Worm (Caenorhabditis elegans) whole organism, L3 larva: ENCODE data around the gene C16C8.5.

ENCODE experiments used
- R02D3.7 ChIP-seq: fragments of 150-350 bp; optimal IDR thresholded peaks from 2 replicates; lab custom pipeline; 2014; ENCODE audit warnings: missing biosample characterization, missing genetic modification characterization
- ZK546.5 ChIP-seq: sonication (generic microtip); optimal IDR thresholded peaks from 2 replicates; lab custom pipeline; 2017; ENCODE audit warnings: missing biosample characterization, missing genetic modification characterization
- ama-1 ChIP-seq: fragments of 150-350 bp; optimal IDR thresholded peaks from 2 replicates; lab custom pipeline; 2018
- ceh-16 ChIP-seq: sonication (generic microtip); optimal IDR thresholded peaks from 2 replicates; lab custom pipeline; 2017; ENCODE audit warnings: missing biosample characterization, missing genetic modification characterization
- ceh-28 ChIP-seq: fragments of 150-350 bp; optimal IDR thresholded peaks from 2 replicates; lab custom pipeline; 2014; ENCODE audit warnings: missing biosample characterization, missing genetic modification reagents, missing genetic modification characterization
- ceh-9 ChIP-seq: sonication (generic microtip); optimal IDR thresholded peaks from 2 replicates; lab custom pipeline; 2018; ENCODE audit warnings: missing biosample characterization, missing genetic modification characterization
- daf-12 ChIP-seq: fragments of 150-350 bp; optimal IDR thresholded peaks from 2 replicates; lab custom pipeline; 2014; ENCODE audit warnings: missing biosample characterization, missing genetic modification reagents, missing genetic modification characterization
- egl-27 ChIP-seq: sonication (generic microtip); optimal IDR thresholded peaks from 4 replicates; lab custom pipeline; 2017; ENCODE audit warnings: missing biosample characterization, missing genetic modification reagents, missing genetic modification characterization
- egl-5 ChIP-seq: fragments of 150-350 bp; optimal IDR thresholded peaks from 2 replicates; lab custom pipeline; 2017; ENCODE audit warnings: missing biosample characterization, missing genetic modification reagents, missing genetic modification characterization, inconsistent platforms
- elt-2 ChIP-seq: sonication (generic microtip); optimal IDR thresholded peaks from 2 replicates; lab custom pipeline; 2016; ENCODE audit warnings: missing genetic modification reagents, mild to moderate bottlenecking, missing genetic modification characterization, missing compliant biosample characterization
- elt-3 ChIP-seq, 3 experiments: fragments of 150-350 bp in 1 of 3; sonication (generic microtip) in 2 of 3; optimal IDR thresholded peaks; 2 replicates in 2 of 3; 4 replicates in 1 of 3; lab custom pipeline; 2014 to 2017; ENCODE audit warnings: missing biosample characterization in 3 of 3, missing genetic modification characterization in 3 of 3
- fkh-10 ChIP-seq: sonication (generic microtip); optimal IDR thresholded peaks from 2 replicates; lab custom pipeline; 2017; ENCODE audit warnings: missing biosample characterization, missing genetic modification reagents, missing genetic modification characterization
- fkh-2 ChIP-seq: fragments of 150-350 bp; optimal IDR thresholded peaks from 2 replicates; lab custom pipeline; 2014; ENCODE audit warnings: missing biosample characterization, missing genetic modification reagents, missing genetic modification characterization
- fos-1 ChIP-seq: fragments of 150-350 bp; optimal IDR thresholded peaks from 2 replicates; lab custom pipeline; 2014; ENCODE audit warnings: missing biosample characterization, missing genetic modification characterization
- hmg-11 ChIP-seq: sonication (generic microtip); optimal IDR thresholded peaks from 2 replicates; lab custom pipeline; 2016; ENCODE audit warnings: missing genetic modification characterization, missing compliant biosample characterization
- jun-1 ChIP-seq: fragments of 150-350 bp; optimal IDR thresholded peaks from 2 replicates; lab custom pipeline; 2014; ENCODE audit warnings: missing biosample characterization, missing genetic modification reagents, missing genetic modification characterization
- lin-15B ChIP-seq: fragments of 150-350 bp; optimal IDR thresholded peaks from 2 replicates; lab custom pipeline; 2014; ENCODE audit warnings: missing biosample characterization, missing genetic modification characterization
- lin-39 ChIP-seq: fragments of 150-350 bp; optimal IDR thresholded peaks from 2 replicates; lab custom pipeline; 2018; ENCODE audit warnings: missing biosample characterization, missing genetic modification reagents, missing genetic modification characterization
- lsy-12 ChIP-seq: sonication (generic microtip); optimal IDR thresholded peaks from 2 replicates; lab custom pipeline; 2016; ENCODE audit warnings: mild to moderate bottlenecking, missing genetic modification characterization, missing compliant biosample characterization
- mdl-1 ChIP-seq: fragments of 150-350 bp; optimal IDR thresholded peaks from 2 replicates; lab custom pipeline; 2014; ENCODE audit warnings: missing biosample characterization, missing genetic modification characterization
- nfya-1 ChIP-seq: sonication (generic microtip); optimal IDR thresholded peaks from 2 replicates; lab custom pipeline; 2017; ENCODE audit warnings: missing genetic modification characterization, mild to moderate bottlenecking, missing compliant biosample characterization, antibody characterized with exemption, moderate library complexity; ENCODE audit not compliant: insufficient read depth
- nhr-11 ChIP-seq: fragments of 150-350 bp; optimal IDR thresholded peaks from 2 replicates; lab custom pipeline; 2014; ENCODE audit warnings: missing biosample characterization, missing genetic modification characterization
- nhr-12 ChIP-seq: fragments of 150-350 bp; optimal IDR thresholded peaks from 2 replicates; lab custom pipeline; 2014; ENCODE audit warnings: missing biosample characterization, missing genetic modification characterization
- nhr-23 ChIP-seq: fragments of 150-350 bp; optimal IDR thresholded peaks from 2 replicates; lab custom pipeline; 2014; ENCODE audit warnings: missing biosample characterization, missing genetic modification reagents, missing genetic modification characterization
- nhr-28 ChIP-seq: fragments of 150-350 bp; optimal IDR thresholded peaks from 2 replicates; lab custom pipeline; 2014; ENCODE audit warnings: missing biosample characterization, missing genetic modification characterization
- nhr-43 ChIP-seq: sonication (generic microtip); optimal IDR thresholded peaks from 2 replicates; lab custom pipeline; 2016; ENCODE audit warnings: mild to moderate bottlenecking, missing genetic modification characterization, missing compliant biosample characterization; ENCODE audit not compliant: poor library complexity, severe bottlenecking
- nhr-67 ChIP-seq: fragments of 150-350 bp; optimal IDR thresholded peaks from 2 replicates; lab custom pipeline; 2014; ENCODE audit warnings: missing biosample characterization, missing genetic modification characterization
- nhr-76 ChIP-seq: fragments of 150-350 bp; sonication (generic microtip); optimal IDR thresholded peaks from 5 replicates; lab custom pipeline; 2014; ENCODE audit warnings: missing biosample characterization, missing genetic modification characterization
- nhr-77 ChIP-seq: fragments of 150-350 bp; optimal IDR thresholded peaks from 2 replicates; lab custom pipeline; 2014; ENCODE audit warnings: missing biosample characterization, missing genetic modification characterization
- pha-4 ChIP-seq: fragments of 150-350 bp; optimal IDR thresholded peaks from 2 replicates; lab custom pipeline; 2014; ENCODE audit warnings: missing biosample characterization, missing genetic modification reagents, missing genetic modification characterization
- pqm-1 ChIP-seq: fragments of 150-350 bp; optimal IDR thresholded peaks from 2 replicates; lab custom pipeline; 2017; ENCODE audit warnings: missing biosample characterization, missing genetic modification characterization, inconsistent platforms
- sea-2 ChIP-seq: fragments of 150-350 bp; sonication (generic microtip); optimal IDR thresholded peaks from 4 replicates; lab custom pipeline; 2014; ENCODE audit warnings: missing biosample characterization, missing genetic modification reagents, missing genetic modification characterization
- snpc-4 ChIP-seq: fragments of 150-350 bp; optimal IDR thresholded peaks from 2 replicates; lab custom pipeline; 2014; ENCODE audit warnings: missing biosample characterization, missing genetic modification characterization
- tbx-2 ChIP-seq: sonication (generic microtip); optimal IDR thresholded peaks from 2 replicates; lab custom pipeline; 2016; ENCODE audit warnings: mild to moderate bottlenecking, missing genetic modification characterization, missing compliant biosample characterization
- unc-39 ChIP-seq: sonication (generic microtip); optimal IDR thresholded peaks from 4 replicates; lab custom pipeline; 2017; ENCODE audit warnings: missing biosample characterization, missing genetic modification characterization
- unc-62 ChIP-seq: fragments of 150-350 bp; sonication (generic microtip); optimal IDR thresholded peaks from 4 replicates; lab custom pipeline; 2014; ENCODE audit warnings: missing biosample characterization, missing genetic modification reagents, missing genetic modification characterization
- ztf-11 ChIP-seq: fragments of 150-350 bp; optimal IDR thresholded peaks from 2 replicates; lab custom pipeline; 2014; ENCODE audit warnings: missing biosample characterization, missing genetic modification characterization
- ztf-4 ChIP-seq: fragments of 150-350 bp; optimal IDR thresholded peaks from 2 replicates; lab custom pipeline; 2014; ENCODE audit warnings: missing biosample characterization, missing genetic modification characterization

Gene C16C8.5

ce11 chrII:3441377-3441776 lies 3.8 kb downstream of the C16C8.5 start, which contains the start of gene C16C8.27:
Gene C16C8.27, plus strand, starts transcription at chrII:3441677.
- TF ChIP-seq nhr-28 (tag; lab: Kevin White, UChicago) (no peak), R02D3.7 (tag; lab: Kevin White, UChicago) (no peak), fkh-10 (GFP tag; lab: Kevin White, UChicago) (no peak), nhr-67 (tag; lab: Kevin White, UChicago) (no peak), daf-12 (tag; lab: Kevin White, UChicago) (no peak), nhr-11 (tag; lab: Kevin White, UChicago) (no peak), ztf-11 (tag; lab: Kevin White, UChicago) (no peak), nhr-77 (tag; lab: Kevin White, UChicago) (no peak), ceh-28 (tag; lab: Kevin White, UChicago) (no peak), egl-5 (tag; lab: Kevin White, UChicago) (no peak), nfya-1 (tag; lab: Kevin White, UChicago) (no peak), fos-1 (no peak)

ce11 chrII:3440641-3440926 lies 4.6 kb downstream of the C16C8.5 start, which contains the start of gene C16C8.17:
Gene C16C8.17, plus strand, starts transcription at chrII:3440827.
- no peak for TF ChIP-seq egl-27
- TF ChIP-seq fkh-10 (GFP tag; lab: Kevin White, UChicago) = no peak
- TF ChIP-seq snpc-4 = no peak
- TF ChIP-seq hmg-11 (tag; lab: Kevin White, UChicago) = no peak
- TF ChIP-seq ama-1 (lab: Kevin White, UChicago) = no peak
- TF ChIP-seq nhr-77 (tag; lab: Kevin White, UChicago) = no peak
- TF ChIP-seq mdl-1 (tag; lab: Kevin White, UChicago) = no peak
- TF ChIP-seq lin-39 (tag; lab: Kevin White, UChicago) = no peak
- TF ChIP-seq fos-1 = no peak
- no peak for TF ChIP-seq nhr-28 (tag; lab: Kevin White, UChicago)
- TF ChIP-seq nhr-12 (tag; lab: Kevin White, UChicago) = no peak
- no peak for TF ChIP-seq jun-1 (tag; lab: Kevin White, UChicago)
- no peak for TF ChIP-seq nhr-43
- TF ChIP-seq nhr-76 (tag; lab: Kevin White, UChicago) = no peak
- no peak for TF ChIP-seq nhr-67 (tag; lab: Kevin White, UChicago)
- no peak for TF ChIP-seq elt-3 (tag; optimal IDR thresholded peaks at IDR 0.05; lab: Kevin White, UChicago)
- TF ChIP-seq lin-15B (tag; lab: Kevin White, UChicago) = no peak
- TF ChIP-seq fkh-2 = no peak
- TF ChIP-seq tbx-2 (tag; lab: Kevin White, UChicago) = no peak

- TF ChIP-seq ceh-9 (tag; lab: Kevin White, UChicago) (no peak), ceh-28 (tag; lab: Kevin White, UChicago) (no peak), nhr-28 (tag; lab: Kevin White, UChicago) (no peak), lin-39 (tag; lab: Kevin White, UChicago) (no peak), lsy-12 (no peak), hmg-11 (tag; lab: Kevin White, UChicago) (no peak), pqm-1 (tag; lab: Kevin White, UChicago) (peak; percentile 57), jun-1 (tag; lab: Kevin White, UChicago) (no peak), fkh-10 (GFP tag; lab: Kevin White, UChicago) (no peak), nhr-23 (tag; lab: Kevin White, UChicago) (no peak), fkh-2 (no peak), R02D3.7 (tag; lab: Kevin White, UChicago) (no peak), pha-4 (no peak), ZK546.5 (tag; lab: Kevin White, UChicago) (no peak), egl-5 (tag; lab: Kevin White, UChicago) (no peak), elt-2 (tag; lab: Kevin White, UChicago) (peak; percentile 89), ama-1 (lab: Kevin White, UChicago) (no peak), ztf-4 (tag; lab: Kevin White, UChicago) (no peak), nhr-11 (tag; lab: Kevin White, UChicago) (no peak), snpc-4 (peak; percentile 57), elt-3 (tag; optimal IDR thresholded peaks at IDR 0.05; lab: Kevin White, UChicago) (no peak), fos-1 (no peak)
Observed at ce11 chrII:3439842-3440640, 5.1 kb downstream of the C16C8.5 start.

- TF ChIP-seq ceh-16 (tag; lab: Kevin White, UChicago) = no peak
- no peak for TF ChIP-seq mdl-1 (tag; lab: Kevin White, UChicago)
- no peak for TF ChIP-seq sea-2 (GFP tag; lab: Kevin White, UChicago)
- TF ChIP-seq pqm-1 (tag; lab: Kevin White, UChicago) = peak; percentile 69
- TF ChIP-seq nhr-77 (tag; lab: Kevin White, UChicago) = no peak
- TF ChIP-seq elt-2 (tag; lab: Kevin White, UChicago) = peak; percentile 96
- no peak for TF ChIP-seq R02D3.7 (tag; lab: Kevin White, UChicago)
- TF ChIP-seq lin-39 (tag; lab: Kevin White, UChicago) = peak; percentile 56
- no peak for TF ChIP-seq egl-5 (tag; lab: Kevin White, UChicago)
- TF ChIP-seq unc-62 = no peak
- TF ChIP-seq nfya-1 (tag; lab: Kevin White, UChicago) = peak; percentile 15
- TF ChIP-seq unc-39 (tag; lab: Kevin White, UChicago) = no peak
- no peak for TF ChIP-seq ama-1 (lab: Kevin White, UChicago)
Observed at ce11 chrII:3439244-3439698, 5.9 kb downstream of the C16C8.5 start.
